In genomic region chrIII:5653692-5654105, ce11 we compare ENCODE assay signal across 4 worm cellular contexts.
TF ChIP-seq lines count a peak whose summit lies in the region.

No protein-coding gene starts in this region.

TF ChIP-seq in whole organism, L1 larva, 84 proteins besides CTCF, POLR2A, EP300 and RAD21 (continued from another document and continues in another):
- TF ChIP-seq snpc-4 (tag; optimal IDR thresholded peaks at IDR 0.05; lab: Kevin White, UChicago) (peak; percentile 98), ztf-11 (tag; optimal IDR thresholded peaks at IDR 0.05; lab: Kevin White, UChicago) (peak in 1 of 2 experiments; percentile 1), dsc-1 (tag; optimal IDR thresholded peaks at IDR 0.05; lab: Kevin White, UChicago) (no peak), nhr-237 (tag; optimal IDR thresholded peaks at IDR 0.05; lab: Kevin White, UChicago) (no peak), Y116A8C.19 (tag; optimal IDR thresholded peaks at IDR 0.05; lab: Kevin White, UChicago; ENCODE audit: borderline replicate concordance) (no peak), mef-2 (tag; optimal IDR thresholded peaks at IDR 0.05; lab: Kevin White, UChicago) (no peak), unc-62 (GFP tag; optimal IDR thresholded peaks at IDR 0.05; lab: Kevin White, UChicago) (no peak), ets-5 (GFP tag; IDR thresholded peaks at IDR 0.05; lab: Robert Waterston, UW) (no peak), lin-39 (tag; optimal IDR thresholded peaks at IDR 0.05; lab: Kevin White, UChicago) (peak; percentile 25), fkh-10 (GFP tag; optimal IDR thresholded peaks at IDR 0.05; lab: Kevin White, UChicago) (no peak), lin-13 (GFP tag; optimal IDR thresholded peaks at IDR 0.05; lab: Kevin White, UChicago) (no peak), ceh-90 (tag; optimal IDR thresholded peaks at IDR 0.05; lab: Kevin White, UChicago) (no peak), ztf-4 (tag; optimal IDR thresholded peaks at IDR 0.05; lab: Kevin White, UChicago) (no peak), sup-37 (GFP tag; optimal IDR thresholded peaks at IDR 0.05; lab: Kevin White, UChicago) (no peak), swsn-7 (tag; optimal IDR thresholded peaks at IDR 0.05; lab: Kevin White, UChicago) (peak; percentile 44), nhr-84 (tag; optimal IDR thresholded peaks at IDR 0.05; lab: Kevin White, UChicago) (no peak), ceh-88 (GFP tag; IDR thresholded peaks at IDR 0.05; lab: Robert Waterston, UW) (no peak), lsy-2 (tag; optimal IDR thresholded peaks at IDR 0.05; lab: Kevin White, UChicago) (peak in 1 of 2 experiments; percentile 36), egl-27 (tag; optimal IDR thresholded peaks at IDR 0.05; lab: Kevin White, UChicago) (no peak), hpl-2 (GFP tag; optimal IDR thresholded peaks at IDR 0.05; lab: Kevin White, UChicago) (no peak), ama-1 (optimal IDR thresholded peaks at IDR 0.05; lab: Kevin White, UChicago) (peak; percentile 75), mdl-1 (tag; optimal IDR thresholded peaks at IDR 0.05; lab: Kevin White, UChicago) (no peak), pag-3 (tag; optimal IDR thresholded peaks at IDR 0.05; lab: Kevin White, UChicago; ENCODE audit: borderline replicate concordance, insufficient read depth) (no peak), elt-2 (tag; optimal IDR thresholded peaks at IDR 0.05; lab: Kevin White, UChicago) (peak; percentile 71), efl-1 (optimal IDR thresholded peaks at IDR 0.05; lab: Kevin White, UChicago) (peak; percentile 25 to 48), efl-1 (GFP tag; optimal IDR thresholded peaks at IDR 0.05 in 1 of 2; lab: Kevin White, UChicago) (peak in 1 of 2 experiments; percentile 93), zag-1 (tag; optimal IDR thresholded peaks at IDR 0.05; lab: Kevin White, UChicago) (no peak), fos-1 (tag; optimal IDR thresholded peaks at IDR 0.05; lab: Kevin White, UChicago) (no peak), unc-98 (GFP tag; IDR thresholded peaks at IDR 0.05; lab: Robert Waterston, UW) (no peak), ceh-82 (tag; optimal IDR thresholded peaks at IDR 0.05; lab: Kevin White, UChicago) (no peak), nhr-19 (GFP tag; conservative IDR thresholded peaks at IDR 0.05; lab: Robert Waterston, UW) (peak; percentile 63), mab-9 (GFP tag; IDR thresholded peaks at IDR 0.05; lab: Robert Waterston, UW) (no peak), tlp-1 (tag; optimal IDR thresholded peaks at IDR 0.05; lab: Kevin White, UChicago) (no peak), skn-1 (tag; optimal IDR thresholded peaks at IDR 0.05; lab: Kevin White, UChicago) (no peak)

TF ChIP-seq in whole organism, L2 larva, 48 proteins besides CTCF, POLR2A, EP300 and RAD21 (continued from another document):
- TF ChIP-seq crh-2 (tag; optimal IDR thresholded peaks at IDR 0.05; lab: Kevin White, UChicago): peak; percentile 42
- TF ChIP-seq lin-13 (GFP tag; optimal IDR thresholded peaks at IDR 0.05; lab: Kevin White, UChicago): peak; percentile 23
- no peak for TF ChIP-seq nhr-10 (tag; optimal IDR thresholded peaks at IDR 0.05; lab: Kevin White, UChicago)
- TF ChIP-seq nhr-12 (tag; optimal IDR thresholded peaks at IDR 0.05; lab: Kevin White, UChicago): no peak
- no peak for TF ChIP-seq dmd-4 (tag; optimal IDR thresholded peaks at IDR 0.05; lab: Kevin White, UChicago)
- TF ChIP-seq mdl-1 (tag; optimal IDR thresholded peaks at IDR 0.05; lab: Kevin White, UChicago): no peak
- peak; percentile 68 for TF ChIP-seq fos-1 (tag; optimal IDR thresholded peaks at IDR 0.05; lab: Kevin White, UChicago)

TF ChIP-seq in whole organism, L4 larva, 104 proteins besides CTCF, POLR2A, EP300 and RAD21 (continued from another document):
- TF ChIP-seq fos-1 (tag; optimal IDR thresholded peaks at IDR 0.05; lab: Kevin White, UChicago) (no peak), Y105C5A.15 (GFP tag; IDR thresholded peaks at IDR 0.05; lab: Robert Waterston, UW) (0 out of 2 replicates have a peak, but pooled peaks have one; percentile 20), lsy-2 (tag; optimal IDR thresholded peaks at IDR 0.05; lab: Kevin White, UChicago) (peak in 1 of 2 experiments; percentile 46), nhr-237 (tag; optimal IDR thresholded peaks at IDR 0.05; lab: Kevin White, UChicago) (no peak), ama-1 (optimal IDR thresholded peaks at IDR 0.05; lab: Kevin White, UChicago) (peak; percentile 88), unc-62 (GFP tag; optimal IDR thresholded peaks at IDR 0.05 in 1 of 2; lab: Kevin White, UChicago) (no peak), unc-62 (tag; optimal IDR thresholded peaks at IDR 0.05; lab: Kevin White, UChicago) (no peak), pqm-1 (tag; optimal IDR thresholded peaks at IDR 0.05; lab: Kevin White, UChicago) (peak; percentile 46), F49E8.2 (tag; optimal IDR thresholded peaks at IDR 0.05; lab: Kevin White, UChicago; ENCODE audit: borderline replicate concordance) (peak; percentile 93), Y48G9A.11 (GFP tag; IDR thresholded peaks at IDR 0.05; lab: Robert Waterston, UW) (peak; percentile 57), unc-130 (GFP tag; optimal IDR thresholded peaks at IDR 0.05; lab: Kevin White, UChicago) (peak; percentile 64), mxl-3 (GFP tag; optimal IDR thresholded peaks at IDR 0.05; lab: Kevin White, UChicago) (no peak), T26A8.4 (GFP tag; IDR thresholded peaks at IDR 0.05; lab: Robert Waterston, UW) (peak; percentile 72), lin-38 (GFP tag; IDR thresholded peaks at IDR 0.05; lab: Robert Waterston, UW) (peak; percentile 88), tra-1 (GFP tag; IDR thresholded peaks at IDR 0.05; lab: Robert Waterston, UW) (no peak), daf-12 (tag; optimal IDR thresholded peaks at IDR 0.05; lab: Kevin White, UChicago) (no peak), mdl-1 (tag; optimal IDR thresholded peaks at IDR 0.05; lab: Kevin White, UChicago) (no peak), ctbp-1 (GFP tag; IDR thresholded peaks at IDR 0.05; lab: Robert Waterston, UW) (0 out of 2 replicates have a peak, but pooled peaks have one; percentile 16)
TF ChIP-seq in whole organism, L4 larva: peak in this region for 32.

TF ChIP-seq in whole organism, young adult, 124 proteins besides CTCF, POLR2A, EP300 and RAD21 (continued from another document):
- TF ChIP-seq Y67H2A.10 (GFP tag; conservative IDR thresholded peaks at IDR 0.05; lab: Robert Waterston, UW) (no peak), lsl-1 (GFP tag; optimal IDR thresholded peaks at IDR 0.05; lab: Kevin White, UChicago) (peak; percentile 88), zim-3 (tag; optimal IDR thresholded peaks at IDR 0.05; lab: Kevin White, UChicago) (no peak), xnd-1 (tag; optimal IDR thresholded peaks at IDR 0.05; lab: Kevin White, UChicago) (peak; percentile 68), let-607 (tag; optimal IDR thresholded peaks at IDR 0.05; lab: Kevin White, UChicago) (no peak), snpc-3.4 (tag; optimal IDR thresholded peaks at IDR 0.05; lab: Kevin White, UChicago) (peak; percentile 97), snpc-1.3 (tag; optimal IDR thresholded peaks at IDR 0.05; lab: Kevin White, UChicago; ENCODE audit: insufficient read depth) (peak; percentile 96), egl-44 (GFP tag; IDR thresholded peaks at IDR 0.05; lab: Robert Waterston, UW) (0 out of 2 replicates have a peak, but pooled peaks have one; percentile 37), mes-4 (tag; optimal IDR thresholded peaks at IDR 0.05; lab: Kevin White, UChicago) (no peak), let-526 (GFP tag; IDR thresholded peaks at IDR 0.05; lab: Robert Waterston, UW) (no peak), D2030.7 (GFP tag; IDR thresholded peaks at IDR 0.05; lab: Robert Waterston, UW) (peak; percentile 79), F49E8.2 (tag; optimal IDR thresholded peaks at IDR 0.05; lab: Kevin White, UChicago; ENCODE audit: insufficient read depth) (peak; percentile 90), cebp-2 (GFP tag; IDR thresholded peaks at IDR 0.05; lab: Robert Waterston, UW) (no peak), F57C9.4 (tag; optimal IDR thresholded peaks at IDR 0.05; lab: Kevin White, UChicago) (no peak), ztf-22 (GFP tag; optimal IDR thresholded peaks at IDR 0.05; lab: Kevin White, UChicago) (no peak), gei-17 (GFP tag; optimal IDR thresholded peaks at IDR 0.05; lab: Kevin White, UChicago) (no peak), tlf-1 (GFP tag; optimal IDR thresholded peaks at IDR 0.05; lab: Kevin White, UChicago) (no peak), zfh-2 (GFP tag; conservative IDR thresholded peaks at IDR 0.05; lab: Robert Waterston, UW) (no peak), nhr-120 (GFP tag; IDR thresholded peaks at IDR 0.05; lab: Robert Waterston, UW) (no peak), F23B12.7 (tag; optimal IDR thresholded peaks at IDR 0.05; lab: Kevin White, UChicago; ENCODE audit: insufficient read depth) (peak; percentile 46), K11D2.4 (GFP tag; IDR thresholded peaks at IDR 0.05; lab: Robert Waterston, UW) (no peak), lin-54 (GFP tag; optimal IDR thresholded peaks at IDR 0.05; lab: Kevin White, UChicago) (peak; percentile 88), cebp-1 (GFP tag; IDR thresholded peaks at IDR 0.05; lab: Robert Waterston, UW) (no peak), cebp-1 (tag; optimal IDR thresholded peaks at IDR 0.05; lab: Kevin White, UChicago) (no peak), attf-5 (GFP tag; optimal IDR thresholded peaks at IDR 0.05; lab: Kevin White, UChicago) (no peak), B0336.3 (GFP tag; IDR thresholded peaks at IDR 0.05; lab: Robert Waterston, UW) (peak; percentile 88), ceh-79 (tag; optimal IDR thresholded peaks at IDR 0.05; lab: Kevin White, UChicago) (no peak), nhr-80 (tag; optimal IDR thresholded peaks at IDR 0.05; lab: Kevin White, UChicago) (no peak), aptf-2 (GFP tag; conservative IDR thresholded peaks at IDR 0.05; lab: Robert Waterston, UW) (no peak), ceh-58 (GFP tag; IDR thresholded peaks at IDR 0.05; lab: Robert Waterston, UW) (no peak), lir-1 (GFP tag; conservative IDR thresholded peaks at IDR 0.05; lab: Robert Waterston, UW) (no peak), rcor-1 (GFP tag; IDR thresholded peaks at IDR 0.05; lab: Robert Waterston, UW) (peak; percentile 71), die-1 (tag; optimal IDR thresholded peaks at IDR 0.05; lab: Kevin White, UChicago) (no peak), fkh-3 (tag; optimal IDR thresholded peaks at IDR 0.05; lab: Kevin White, UChicago) (no peak), egl-18 (GFP tag; IDR thresholded peaks at IDR 0.05; lab: Robert Waterston, UW) (no peak), ztf-26 (tag; optimal IDR thresholded peaks at IDR 0.05; lab: Kevin White, UChicago) (no peak), ekl-4 (GFP tag; IDR thresholded peaks at IDR 0.05; lab: Robert Waterston, UW) (peak; percentile 24; the same call in 1 of the 2 replicates), F55B11.4 (tag; optimal IDR thresholded peaks at IDR 0.05; lab: Kevin White, UChicago; ENCODE audit: borderline replicate concordance, insufficient read depth) (no peak), pha-4 (tag; optimal IDR thresholded peaks at IDR 0.05; lab: Kevin White, UChicago) (no peak), nfya-1 (tag; optimal IDR thresholded peaks at IDR 0.05; lab: Kevin White, UChicago; ENCODE audit: borderline replicate concordance, insufficient read depth) (no peak), ztf-6 (GFP tag; IDR thresholded peaks at IDR 0.05; lab: Robert Waterston, UW) (no peak), nhr-90 (tag; optimal IDR thresholded peaks at IDR 0.05; lab: Kevin White, UChicago) (no peak), sptf-2 (GFP tag; optimal IDR thresholded peaks at IDR 0.05; lab: Kevin White, UChicago) (no peak), hmg-20 (GFP tag; IDR thresholded peaks at IDR 0.05; lab: Robert Waterston, UW) (0 out of 2 replicates have a peak, but pooled peaks have one; percentile 38)
